Fruit fly (Drosophila melanogaster) whole organism, embryonic: ENCODE measurements around the gene east.

Source experiments
- Ada2b ChIP-seq: fragments of 200-800 bp; sonication (Bioruptor generic); IDR thresholded peaks from 2 replicates; pipeline ENCODE4 v1.3.6; 2022; ENCODE audit warnings: missing biosample characterization, missing genetic modification characterization
- BEAF-32 ChIP-seq: fragments of 200-800 bp; sonication (Bioruptor generic); optimal IDR thresholded peaks from 3 replicates; lab custom pipeline; 2017; ENCODE audit warnings: missing biosample characterization, missing genetic modification characterization, mild to moderate bottlenecking, moderate library complexity, missing genetic modification reagents
- CG10654 ChIP-seq: fragments of 200-800 bp; sonication (Bioruptor generic); optimal IDR thresholded peaks from 2 replicates; lab custom pipeline; 2016; ENCODE audit warnings: missing biosample characterization, missing genetic modification characterization
- CG12104 ChIP-seq: fragments of 200-800 bp; sonication (Bioruptor generic); optimal IDR thresholded peaks from 3 replicates; lab custom pipeline; 2016; ENCODE audit warnings: missing biosample characterization, missing genetic modification characterization
- CG1233 ChIP-seq: fragments of 200-800 bp; sonication (Bioruptor generic); optimal IDR thresholded peaks from 4 replicates; lab custom pipeline; 2018; ENCODE audit warnings: missing biosample characterization, mild to moderate bottlenecking, missing genetic modification characterization
- CG12391 ChIP-seq: fragments of 200-800 bp; sonication (Bioruptor generic); optimal IDR thresholded peaks from 3 replicates; lab custom pipeline; 2018; ENCODE audit warnings: missing biosample characterization, mild to moderate bottlenecking, missing genetic modification characterization, moderate library complexity
- CG13894 ChIP-seq: fragments of 200-800 bp; sonication (Bioruptor generic); optimal IDR thresholded peaks from 3 replicates; lab custom pipeline; 2018; ENCODE audit warnings: missing biosample characterization, mild to moderate bottlenecking, missing genetic modification characterization, moderate library complexity
- CG1603 ChIP-seq: fragments of 200-800 bp; sonication (Bioruptor generic); optimal IDR thresholded peaks from 2 replicates; lab custom pipeline; 2019; ENCODE audit warnings: missing biosample characterization, mild to moderate bottlenecking, missing genetic modification characterization, moderate library complexity
- CG1647 ChIP-seq: fragments of 200-800 bp; sonication (Bioruptor generic); optimal IDR thresholded peaks from 3 replicates; lab custom pipeline; 2016; ENCODE audit warnings: missing biosample characterization, missing genetic modification characterization
- CG17359 ChIP-seq: fragments of 200-800 bp; sonication (Bioruptor generic); optimal IDR thresholded peaks from 3 replicates; lab custom pipeline; 2018; ENCODE audit warnings: missing biosample characterization, mild to moderate bottlenecking, missing genetic modification characterization, moderate library complexity
- CG18476 ChIP-seq: fragments of 200-800 bp; sonication (Bioruptor generic); optimal IDR thresholded peaks from 2 replicates; lab custom pipeline; 2016; ENCODE audit warnings: missing biosample characterization, mild to moderate bottlenecking, missing genetic modification characterization
- CG30403 ChIP-seq: fragments of 200-800 bp; sonication (Bioruptor generic); optimal IDR thresholded peaks from 3 replicates; lab custom pipeline; 2016; ENCODE audit warnings: missing biosample characterization, missing genetic modification characterization
- CG33213 ChIP-seq: fragments of 200-800 bp; sonication (Bioruptor generic); optimal IDR thresholded peaks from 3 replicates; lab custom pipeline; 2016; ENCODE audit warnings: missing biosample characterization, missing genetic modification characterization
- CG34376 ChIP-seq: fragments of 200-800 bp; sonication (Bioruptor generic); optimal IDR thresholded peaks from 2 replicates; lab custom pipeline; 2018; ENCODE audit warnings: missing biosample characterization, mild to moderate bottlenecking, missing genetic modification characterization
- CG3995 ChIP-seq: fragments of 200-800 bp; sonication (Bioruptor generic); optimal IDR thresholded peaks from 3 replicates; lab custom pipeline; 2016; ENCODE audit warnings: missing biosample characterization, missing genetic modification characterization
- CG4617 ChIP-seq: fragments of 200-800 bp; sonication (Bioruptor generic); optimal IDR thresholded peaks from 3 replicates; lab custom pipeline; 2016; ENCODE audit warnings: missing biosample characterization, missing genetic modification characterization, borderline replicate concordance
- CG6254 ChIP-seq: fragments of 200-800 bp; sonication (Bioruptor generic); optimal IDR thresholded peaks from 3 replicates; lab custom pipeline; 2017; ENCODE audit warnings: mild to moderate bottlenecking, missing biosample characterization, missing genetic modification reagents, missing genetic modification characterization
- CG6791 ChIP-seq: fragments of 200-800 bp; sonication (Bioruptor generic); IDR thresholded peaks from 3 replicates; pipeline ENCODE4 v1.3.6; 2022; ENCODE audit warnings: missing biosample characterization, missing genetic modification characterization; ENCODE audit not compliant: partially characterized antibody
- CG8290 ChIP-seq, 3 experiments: fragments of 200-800 bp; sonication (Bioruptor generic); optimal IDR thresholded peaks; 2 replicates each; lab custom pipeline; 2016 to 2019; ENCODE audit warnings: missing biosample characterization in 3 of 3, missing genetic modification characterization in 3 of 3, mild to moderate bottlenecking in 2 of 3, moderate library complexity in 1 of 3
- CG9797 ChIP-seq: fragments of 200-800 bp; sonication (Bioruptor generic); optimal IDR thresholded peaks from 3 replicates; lab custom pipeline; 2018; ENCODE audit warnings: missing biosample characterization, mild to moderate bottlenecking, missing genetic modification characterization
- E2f2 ChIP-seq: fragments of 200-800 bp; sonication (Bioruptor generic); IDR thresholded peaks from 2 replicates; pipeline ENCODE4 v1.3.6; 2022; ENCODE audit warnings: missing biosample characterization, missing genetic modification characterization
- Ets65A ChIP-seq: fragments of 200-800 bp; sonication (Bioruptor generic); peaks from one replicate; lab custom pipeline; 2016; ENCODE audit warnings: missing biosample characterization, missing genetic modification characterization
- H15 ChIP-seq: fragments of 200-800 bp; sonication (Bioruptor generic); IDR thresholded peaks from 3 replicates; pipeline ENCODE4 v1.3.6; 2022; ENCODE audit warnings: missing biosample characterization, missing genetic modification characterization
- Hand ChIP-seq: fragments of 200-800 bp; sonication (Bioruptor generic); optimal IDR thresholded peaks from 2 replicates; lab custom pipeline; 2017; ENCODE audit warnings: mild to moderate bottlenecking, missing biosample characterization, missing genetic modification reagents, missing genetic modification characterization
- Hr3 ChIP-seq: fragments of 200-800 bp; sonication (Bioruptor generic); optimal IDR thresholded peaks from 3 replicates; lab custom pipeline; 2016; ENCODE audit warnings: missing biosample characterization, missing genetic modification characterization
- Hr51 ChIP-seq, 2 experiments: fragments of 200-800 bp; sonication (Bioruptor generic); optimal IDR thresholded peaks; 2 replicates in 1 of 2; 3 replicates in 1 of 2; lab custom pipeline; 2016 to 2018; ENCODE audit warnings: missing biosample characterization in 2 of 2, missing genetic modification characterization in 2 of 2, mild to moderate bottlenecking in 1 of 2, moderate library complexity in 1 of 2
- Hr78 ChIP-seq, 2 experiments: fragments of 200-800 bp in 1 of 2; fragments of >200 bp in 1 of 2; sonication (Bioruptor generic) in 1 of 2; optimal IDR thresholded peaks; 2 replicates each; lab custom pipeline; 2017 to 2019; ENCODE audit warnings: missing biosample characterization in 2 of 2, missing genetic modification characterization in 2 of 2, mild to moderate bottlenecking in 1 of 2, moderate library complexity in 1 of 2
- MESR4 ChIP-seq: fragments of 200-800 bp; sonication (Bioruptor generic); optimal IDR thresholded peaks from 2 replicates; lab custom pipeline; 2018; ENCODE audit warnings: missing biosample characterization, mild to moderate bottlenecking, missing genetic modification characterization, moderate library complexity
- Med ChIP-seq: fragments of 200-800 bp; sonication (Bioruptor generic); peaks from one replicate; lab custom pipeline; 2016; ENCODE audit warnings: missing biosample characterization, missing genetic modification characterization, mild to moderate bottlenecking, inconsistent platforms, moderate library complexity
- Ptx1 ChIP-seq: fragments of 200-800 bp; sonication (Bioruptor generic); IDR thresholded peaks from 2 replicates; pipeline ENCODE4 v1.3.6; 2022; ENCODE audit warnings: missing biosample characterization, missing genetic modification characterization
- Sin3A ChIP-seq: fragments of >200 bp; optimal IDR thresholded peaks from 2 replicates; lab custom pipeline; 2018
- ci ChIP-seq: fragments of 200-800 bp; sonication (Bioruptor generic); IDR thresholded peaks from 3 replicates; pipeline ENCODE4 v1.3.6; 2022; ENCODE audit warnings: missing biosample characterization, missing genetic modification characterization
- fd96Cb ChIP-seq: fragments of 200-800 bp; sonication (Bioruptor generic); optimal IDR thresholded peaks from 2 replicates; lab custom pipeline; 2018; ENCODE audit warnings: missing biosample characterization, mild to moderate bottlenecking, missing genetic modification characterization, moderate library complexity
- ftz-f1 ChIP-seq: fragments of 200-800 bp; sonication (Bioruptor generic); optimal IDR thresholded peaks from 2 replicates; lab custom pipeline; 2016; ENCODE audit warnings: missing biosample characterization, missing genetic modification characterization
- grn ChIP-seq: fragments of 200-800 bp; sonication (Bioruptor generic); optimal IDR thresholded peaks from 3 replicates; lab custom pipeline; 2017; ENCODE audit warnings: missing biosample characterization, missing genetic modification characterization
- gro ChIP-seq: fragments of 200-800 bp; sonication (Bioruptor generic); optimal IDR thresholded peaks from 2 replicates; lab custom pipeline; 2016; ENCODE audit warnings: missing biosample characterization, missing genetic modification characterization
- gt ChIP-seq: fragments of 200-800 bp; sonication (Bioruptor generic); IDR thresholded peaks from 2 replicates; pipeline ENCODE4 v1.3.6; 2022; ENCODE audit warnings: missing biosample characterization, missing genetic modification characterization
- hb ChIP-seq: fragments of 200-800 bp; sonication (Bioruptor generic); IDR thresholded peaks from 3 replicates; pipeline ENCODE4 v1.3.6; 2022; ENCODE audit warnings: missing biosample characterization, missing genetic modification characterization; ENCODE audit not compliant: partially characterized antibody
- hbn ChIP-seq: fragments of 200-800 bp; sonication (Bioruptor generic); IDR thresholded peaks from 2 replicates; pipeline ENCODE4 v1.3.6; 2022; ENCODE audit warnings: missing biosample characterization, missing genetic modification characterization; ENCODE audit not compliant: partially characterized antibody
- knrl ChIP-seq: fragments of 200-800 bp; sonication (Bioruptor generic); IDR thresholded peaks from 3 replicates; pipeline ENCODE4 v1.3.6; 2022; ENCODE audit warnings: missing biosample characterization, missing genetic modification characterization; ENCODE audit not compliant: partially characterized antibody
- lilli ChIP-seq: fragments of 200-800 bp; sonication (Bioruptor generic); optimal IDR thresholded peaks from 3 replicates; lab custom pipeline; 2016; ENCODE audit warnings: missing biosample characterization, missing genetic modification characterization
- lov ChIP-seq, 2 experiments: fragments of 200-800 bp in 1 of 2; fragments of >200 bp in 1 of 2; sonication (Bioruptor generic) in 1 of 2; IDR thresholded peaks in 1 of 2; optimal IDR thresholded peaks in 1 of 2; 2 replicates in 1 of 2; 3 replicates in 1 of 2; pipeline versions ENCODE4 v1.3.6 to Lab custom; 2017 to 2022; ENCODE audit warnings: missing biosample characterization in 1 of 2, missing genetic modification characterization in 1 of 2
- nom ChIP-seq: fragments of 200-800 bp; sonication (Bioruptor generic); optimal IDR thresholded peaks from 2 replicates; lab custom pipeline; 2017; ENCODE audit warnings: missing biosample characterization, missing genetic modification characterization, mild to moderate bottlenecking, moderate library complexity, missing genetic modification reagents
- pum ChIP-seq: fragments of 200-800 bp; sonication (Bioruptor generic); optimal IDR thresholded peaks from 2 replicates; lab custom pipeline; 2016; ENCODE audit warnings: missing biosample characterization, missing genetic modification characterization
- repo ChIP-seq: fragments of 200-800 bp; sonication (Bioruptor generic); optimal IDR thresholded peaks from 2 replicates; lab custom pipeline; 2016; ENCODE audit warnings: missing biosample characterization, missing genetic modification characterization
- sens ChIP-seq: fragments of 200-800 bp; sonication (Bioruptor generic); peaks from one replicate; lab custom pipeline; 2016; ENCODE audit warnings: missing biosample characterization, missing genetic modification characterization
- unpg ChIP-seq: fragments of 200-800 bp; sonication (Bioruptor generic); optimal IDR thresholded peaks from 3 replicates; lab custom pipeline; 2018; ENCODE audit warnings: missing biosample characterization, mild to moderate bottlenecking, missing genetic modification characterization, moderate library complexity
- usp ChIP-seq: fragments of >200 bp; optimal IDR thresholded peaks from 2 replicates; lab custom pipeline; 2017; ENCODE audit warnings: missing biosample characterization, missing genetic modification characterization
- z ChIP-seq: fragments of 200-800 bp; sonication (Bioruptor generic); IDR thresholded peaks from 3 replicates; pipeline ENCODE4 v1.3.6; 2022; ENCODE audit warnings: missing biosample characterization, missing genetic modification characterization

Gene east

DNA sequence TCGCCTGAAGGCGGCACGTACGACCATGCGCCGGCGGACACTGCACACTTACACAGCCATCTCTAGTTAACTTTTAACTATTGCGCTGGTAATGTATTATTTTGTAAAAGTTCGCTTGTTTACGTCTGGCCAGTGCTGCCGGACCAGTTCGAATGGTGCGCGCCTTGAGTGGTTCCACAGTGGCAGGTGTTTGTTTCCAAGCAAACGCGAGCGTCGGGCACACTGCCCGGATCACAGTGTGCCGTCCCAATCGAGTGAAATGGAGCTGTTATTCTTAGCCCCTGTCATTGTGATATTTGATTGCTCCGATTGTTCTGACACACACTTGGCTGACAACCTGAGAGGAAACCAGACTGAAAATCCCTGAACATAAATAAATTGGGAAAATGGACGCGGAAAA, 62.7 kb downstream of the east start, which contains the start of gene CG4199 (continued):
- TF ChIP-seq Hr51 (GFP tag; optimal IDR thresholded peaks at IDR 0.05; lab: Kevin White, UChicago): no peak
- peak; percentile 72 for TF ChIP-seq Ets65A
- TF ChIP-seq hbn: no peak; the same call in 1 of the 2 replicates
- peak; percentile 81; the same call in 2 of the 3 replicates for TF ChIP-seq z
- no peak for TF ChIP-seq pum (GFP tag; lab: Kevin White, UChicago)
- TF ChIP-seq Med (GFP tag; lab: Kevin White, UChicago): peak; percentile 87
- no peak for TF ChIP-seq grn (GFP tag; lab: Kevin White, UChicago)
- TF ChIP-seq usp (GFP tag; lab: Kevin White, UChicago): no peak
- no peak for TF ChIP-seq Hand
- peak; percentile 70 for TF ChIP-seq MESR4 (GFP tag; lab: Kevin White, UChicago)
- TF ChIP-seq CG30403 (GFP tag; lab: Kevin White, UChicago): no peak
- TF ChIP-seq lov (optimal IDR thresholded peaks at IDR 0.05; lab: Kevin White, UChicago): no peak
- 0 out of 3 replicates have a peak, but pooled peaks have one; percentile 12 for TF ChIP-seq lov (GFP tag; IDR thresholded peaks at IDR 0.05; lab: Robert Waterston, UW)
- peak; percentile 36; the same call in 1 of the 3 replicates for TF ChIP-seq CG6791 (GFP tag; lab: Robert Waterston, UW)
- no peak for TF ChIP-seq CG1647 (GFP tag; lab: Kevin White, UChicago)
- no peak for TF ChIP-seq CG12104 (GFP tag; lab: Kevin White, UChicago)
- peak; percentile 35 for TF ChIP-seq sens (GFP tag; lab: Kevin White, UChicago)
- TF ChIP-seq CG1233 (GFP tag; lab: Kevin White, UChicago): no peak
- TF ChIP-seq CG33213 (GFP tag; lab: Kevin White, UChicago): peak; percentile 0
- peak; percentile 77 for TF ChIP-seq CG9797 (GFP tag; lab: Kevin White, UChicago)
- no peak for TF ChIP-seq fd96Cb
- TF ChIP-seq CG6254: no peak
- peak; percentile 58; the same call in 1 of the 3 replicates for TF ChIP-seq ci (GFP tag; lab: Robert Waterston, UW)
- no peak for TF ChIP-seq gro (GFP tag; lab: Kevin White, UChicago)
- TF ChIP-seq Hr3 (GFP tag; lab: Kevin White, UChicago): no peak
- TF ChIP-seq Sin3A (lab: Kevin White, UChicago): peak; percentile 15
- TF ChIP-seq CG8290 (GFP tag; optimal IDR thresholded peaks at IDR 0.05; lab: Kevin White, UChicago): no peak
- TF ChIP-seq CG8290 (tag; optimal IDR thresholded peaks at IDR 0.05; lab: Kevin White, UChicago): peak in 1 of 2 experiments; percentile 80
- no peak for TF ChIP-seq Hr78 (GFP tag; optimal IDR thresholded peaks at IDR 0.05; lab: Kevin White, UChicago)
- peak; percentile 90 for TF ChIP-seq CG3995 (GFP tag; lab: Kevin White, UChicago)
- peak; percentile 48; the same call in 1 of the 3 replicates for TF ChIP-seq knrl (GFP tag; lab: Robert Waterston, UW)
- TF ChIP-seq nom (GFP tag; lab: Kevin White, UChicago): peak; percentile 27
- TF ChIP-seq gt: no peak
- TF ChIP-seq ftz-f1 (GFP tag; lab: Kevin White, UChicago): peak; percentile 41
- TF ChIP-seq Ptx1 (GFP tag; lab: Robert Waterston, UW): no peak
- no peak for TF ChIP-seq CG10654 (GFP tag; lab: Kevin White, UChicago)
- peak; percentile 23 for TF ChIP-seq CG4617
- TF ChIP-seq Ada2b (GFP tag; lab: Robert Waterston, UW): no peak
- peak; percentile 49 for TF ChIP-seq BEAF-32 (GFP tag; lab: Kevin White, UChicago)
- peak; percentile 20 for TF ChIP-seq lilli (GFP tag; lab: Kevin White, UChicago)
- TF ChIP-seq CG18476 (GFP tag; lab: Kevin White, UChicago): no peak
- no peak for TF ChIP-seq repo (GFP tag; lab: Kevin White, UChicago)
- TF ChIP-seq H15: no peak
- TF ChIP-seq hb: 0 out of 3 replicates have a peak, but pooled peaks have one; percentile 36
- TF ChIP-seq CG17359: no peak
- no peak for TF ChIP-seq CG12391 (tag; lab: Kevin White, UChicago)
- TF ChIP-seq E2f2 (GFP tag; lab: Robert Waterston, UW): peak; percentile 80
- no peak for TF ChIP-seq unpg (GFP tag; lab: Kevin White, UChicago)
- TF ChIP-seq CG34376: peak; percentile 9
- peak; percentile 71 for TF ChIP-seq CG1603 (tag; lab: Kevin White, UChicago)
- peak; percentile 6 for TF ChIP-seq CG13894 (tag; lab: Kevin White, UChicago)
